Worm (Caenorhabditis elegans) whole organism, mixed stage, embryonic: ENCODE measurements around the gene Y69A2AR.32.

Source experiments
- elt-3 ChIP-seq: fragments of 150-350 bp; optimal IDR thresholded peaks from 2 replicates; lab custom pipeline; 2014; ENCODE audit warnings: missing biosample characterization, missing genetic modification characterization
- lsy-2 ChIP-seq: fragments of 150-350 bp; optimal IDR thresholded peaks from 2 replicates; lab custom pipeline; 2014; ENCODE audit warnings: missing biosample characterization, missing genetic modification characterization
- mep-1 ChIP-seq: fragments of 150-350 bp; optimal IDR thresholded peaks from 2 replicates; lab custom pipeline; 2017; ENCODE audit warnings: missing biosample characterization, missing genetic modification reagents, missing genetic modification characterization, inconsistent platforms
- pha-4 ChIP-seq: fragments of 150-350 bp; optimal IDR thresholded peaks from 2 replicates; lab custom pipeline; 2018; ENCODE audit warnings: missing biosample characterization, missing genetic modification reagents, missing genetic modification characterization
- snpc-4 ChIP-seq: fragments of 150-350 bp; optimal IDR thresholded peaks from 2 replicates; lab custom pipeline; 2014; ENCODE audit warnings: missing biosample characterization, missing genetic modification characterization
- unc-120 ChIP-seq: sonication (generic microtip); optimal IDR thresholded peaks from 2 replicates; lab custom pipeline; 2017; ENCODE audit warnings: missing genetic modification characterization, missing compliant biosample characterization; ENCODE audit not compliant: poor library complexity, severe bottlenecking
- unc-62 ChIP-seq: fragments of 150-350 bp; optimal IDR thresholded peaks from 2 replicates; lab custom pipeline; 2014; ENCODE audit warnings: missing biosample characterization, missing genetic modification reagents, missing genetic modification characterization
- ztf-11 ChIP-seq: fragments of 150-350 bp; optimal IDR thresholded peaks from 2 replicates; lab custom pipeline; 2014; ENCODE audit warnings: missing biosample characterization, missing genetic modification characterization

ce11 chrIV:2610974-2611373, 738 bp downstream of the Y69A2AR.32 start:
- TF ChIP-seq pha-4 (tag; lab: Kevin White, UChicago) = no peak
- TF ChIP-seq mep-1 (tag; lab: Kevin White, UChicago) = no peak
- TF ChIP-seq lsy-2 (tag; lab: Kevin White, UChicago) = no peak
- TF ChIP-seq elt-3 (tag; lab: Kevin White, UChicago) = no peak
- TF ChIP-seq ztf-11 (tag; lab: Kevin White, UChicago) = no peak
- TF ChIP-seq snpc-4 (tag; lab: Kevin White, UChicago) = no peak
- TF ChIP-seq unc-120 = no peak
- TF ChIP-seq unc-62 (GFP tag; lab: Kevin White, UChicago) = no peak
